Worm (Caenorhabditis elegans) whole organism, midembryonic: Measurements from ENCODE around the gene gss-1.

ENCODE experiments used
- cog-1 ChIP-seq: sonication (generic microtip); optimal IDR thresholded peaks from 2 replicates; lab custom pipeline; 2016; ENCODE audit warnings: missing genetic modification characterization, missing compliant biosample characterization
- flt-1 ChIP-seq: fragments of 200-800 bp; sonication (Bioruptor generic); IDR thresholded peaks from 2 replicates; pipeline ENCODE4 v1.3.6; 2022; ENCODE audit warnings: missing genetic modification characterization, missing compliant biosample characterization
- klf-2 ChIP-seq: fragments of 200-800 bp; sonication (Bioruptor generic); conservative IDR thresholded peaks from 2 replicates; pipeline ENCODE4 v1.3.6; 2022; ENCODE audit warnings: missing genetic modification reagents, missing genetic modification characterization, missing compliant biosample characterization
- ref-1 ChIP-seq: fragments of 200-800 bp; sonication (Bioruptor generic); conservative IDR thresholded peaks from 2 replicates; pipeline ENCODE4 v1.3.6; 2022; ENCODE audit warnings: missing genetic modification reagents, missing genetic modification characterization, missing compliant biosample characterization
- ztf-23 ChIP-seq: fragments of 200-800 bp; sonication (Bioruptor generic); IDR thresholded peaks from 2 replicates; pipeline ENCODE4 v1.3.6; 2022; ENCODE audit warnings: missing genetic modification reagents, missing genetic modification characterization, missing compliant biosample characterization
- ztf-29 ChIP-seq: fragments of 200-800 bp; sonication (Bioruptor generic); IDR thresholded peaks from 2 replicates; pipeline ENCODE4 v1.3.6; 2022; ENCODE audit warnings: missing genetic modification reagents, missing genetic modification characterization, missing compliant biosample characterization

DNA sequence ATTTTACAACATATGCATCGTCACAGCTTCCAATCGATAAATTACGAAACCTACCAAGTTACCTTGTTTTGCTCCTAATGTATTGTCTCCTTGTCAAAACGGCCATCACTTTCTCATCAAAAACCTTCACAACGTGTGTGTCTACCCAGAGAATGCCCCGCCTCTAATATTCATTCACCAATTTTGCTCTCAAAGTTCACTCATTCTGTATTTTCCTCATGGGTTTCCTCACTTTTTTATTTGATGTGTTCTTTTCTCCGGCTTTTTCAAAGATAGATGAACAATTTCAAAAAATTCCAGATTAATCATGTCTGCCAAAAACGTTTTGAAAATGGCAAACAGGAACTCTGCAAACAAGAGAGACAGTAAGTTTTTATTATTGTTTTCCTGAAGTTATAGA lies 31.0 kb downstream of the gss-1 start, which contains the start of gene C06C3.7:
- TF ChIP-seq flt-1 (GFP tag; lab: Robert Waterston, UW) (no peak), klf-2 (no peak), ztf-23 (no peak), cog-1 (tag; lab: Kevin White, UChicago) (no peak), ztf-29 (GFP tag; lab: Robert Waterston, UW) (no peak), ref-1 (GFP tag; lab: Robert Waterston, UW) (no peak)
